Worm (Caenorhabditis elegans) whole organism, young adult: ENCODE results near the gene fan-1.

Experiments
- B0019.2 ChIP-seq: fragments of 200-800 bp; sonication (Bioruptor generic); conservative IDR thresholded peaks from 2 replicates; pipeline ENCODE4 v1.3.6; 2022; ENCODE audit warnings: missing genetic modification reagents, missing genetic modification characterization, missing compliant biosample characterization
- F10E7.11 ChIP-seq: sonication (generic microtip); optimal IDR thresholded peaks from 2 replicates; lab custom pipeline; 2017; ENCODE audit warnings: mild to moderate bottlenecking, missing genetic modification characterization, moderate library complexity, missing compliant biosample characterization
- F23B12.7 ChIP-seq: sonication (generic microtip); optimal IDR thresholded peaks from 2 replicates; lab custom pipeline; 2017; ENCODE audit warnings: missing genetic modification characterization, mild to moderate bottlenecking, missing compliant biosample characterization, antibody characterized with exemption, moderate library complexity; ENCODE audit not compliant: insufficient read depth
- F37B4.10 ChIP-seq: fragments of 200-800 bp; sonication (Bioruptor generic); IDR thresholded peaks from 2 replicates; pipeline ENCODE4 v1.3.6; 2022; ENCODE audit warnings: missing genetic modification characterization, missing compliant biosample characterization
- F57C9.4 ChIP-seq: sonication (generic microtip); optimal IDR thresholded peaks from 2 replicates; lab custom pipeline; 2017; ENCODE audit warnings: mild to moderate bottlenecking, missing genetic modification characterization, missing compliant biosample characterization
- K11D2.4 ChIP-seq: fragments of 200-800 bp; sonication (Bioruptor generic); IDR thresholded peaks from 2 replicates; pipeline ENCODE4 v1.3.6; 2022; ENCODE audit warnings: missing genetic modification reagents, missing genetic modification characterization, missing compliant biosample characterization
- K12H6.12 ChIP-seq: fragments of 200-800 bp; sonication (Bioruptor generic); optimal IDR thresholded peaks from 2 replicates; lab custom pipeline; 2018; ENCODE audit warnings: mild to moderate bottlenecking, missing genetic modification characterization, missing compliant biosample characterization
- Y67H2A.10 ChIP-seq: fragments of 200-800 bp; sonication (Bioruptor generic); conservative IDR thresholded peaks from 2 replicates; pipeline ENCODE4 v1.3.6; 2022; ENCODE audit warnings: missing genetic modification reagents, missing genetic modification characterization, missing compliant biosample characterization
- Y79H2A.3 ChIP-seq: fragments of 200-800 bp; sonication (Bioruptor generic); conservative IDR thresholded peaks from 2 replicates; pipeline ENCODE4 v1.3.6; 2022; ENCODE audit warnings: missing genetic modification reagents, missing genetic modification characterization, missing compliant biosample characterization
- ZK185.1 ChIP-seq: sonication (generic microtip); optimal IDR thresholded peaks from 2 replicates; lab custom pipeline; 2016; ENCODE audit warnings: mild to moderate bottlenecking, missing genetic modification characterization, missing compliant biosample characterization; ENCODE audit not compliant: poor library complexity, severe bottlenecking
- ama-1 ChIP-seq, 3 experiments: fragments of 150-350 bp in 1 of 3; sonication (generic microtip) in 2 of 3; optimal IDR thresholded peaks; 2 replicates each; lab custom pipeline; 2014 to 2018; ENCODE audit warnings: missing biosample characterization in 2 of 3, missing genetic modification characterization in 2 of 3, missing genetic modification reagents in 2 of 3
- aptf-3 ChIP-seq: fragments of 200-800 bp; sonication (Bioruptor generic); IDR thresholded peaks from 2 replicates; pipeline ENCODE4 v1.3.6; 2022; ENCODE audit warnings: missing genetic modification characterization, missing compliant biosample characterization
- attf-3 ChIP-seq: fragments of 200-800 bp; sonication (Bioruptor generic); conservative IDR thresholded peaks from 2 replicates; pipeline ENCODE4 v1.3.6; 2022; ENCODE audit warnings: missing genetic modification reagents, missing genetic modification characterization, missing compliant biosample characterization
- attf-5 ChIP-seq: fragments of 200-800 bp; sonication (Bioruptor generic); optimal IDR thresholded peaks from 2 replicates; lab custom pipeline; 2018; ENCODE audit warnings: mild to moderate bottlenecking, missing genetic modification characterization, missing compliant biosample characterization
- attf-6 ChIP-seq: fragments of 200-800 bp; sonication (Bioruptor generic); IDR thresholded peaks from 2 replicates; pipeline ENCODE4 v1.3.6; 2022; ENCODE audit warnings: missing genetic modification reagents, missing genetic modification characterization, missing compliant biosample characterization
- cebp-1 ChIP-seq, 2 experiments: fragments of 200-800 bp in 1 of 2; sonication (Bioruptor generic) in 1 of 2; sonication (generic microtip) in 1 of 2; IDR thresholded peaks in 1 of 2; optimal IDR thresholded peaks in 1 of 2; 2 replicates each; pipeline versions ENCODE4 v1.3.6 to Lab custom; 2017 to 2022; ENCODE audit warnings: missing compliant biosample characterization in 2 of 2, missing genetic modification characterization in 2 of 2, mild to moderate bottlenecking in 1 of 2, missing genetic modification reagents in 1 of 2, moderate library complexity in 1 of 2
- cebp-2 ChIP-seq: fragments of 200-800 bp; sonication (Bioruptor generic); IDR thresholded peaks from 2 replicates; pipeline ENCODE4 v1.3.6; 2022; ENCODE audit warnings: missing genetic modification characterization, missing compliant biosample characterization
- dpl-1 ChIP-seq: fragments of 150-350 bp; optimal IDR thresholded peaks from 2 replicates; lab custom pipeline; 2014; ENCODE audit warnings: missing biosample characterization, missing genetic modification reagents, missing genetic modification characterization
- egl-44 ChIP-seq: fragments of 200-800 bp; sonication (Bioruptor generic); IDR thresholded peaks from 2 replicates; pipeline ENCODE4 v1.3.6; 2022; ENCODE audit warnings: missing genetic modification reagents, missing genetic modification characterization, missing compliant biosample characterization
- gei-17 ChIP-seq: fragments of 200-800 bp; sonication (Bioruptor generic); optimal IDR thresholded peaks from 2 replicates; lab custom pipeline; 2018; ENCODE audit warnings: mild to moderate bottlenecking, missing genetic modification characterization, missing compliant biosample characterization
- hlh-26 ChIP-seq: fragments of 200-800 bp; sonication (Bioruptor generic); conservative IDR thresholded peaks from 2 replicates; pipeline ENCODE4 v1.3.6; 2022; ENCODE audit warnings: missing genetic modification reagents, missing genetic modification characterization, missing compliant biosample characterization
- hmg-1.2 ChIP-seq: fragments of 200-800 bp; sonication (Bioruptor generic); IDR thresholded peaks from 2 replicates; pipeline ENCODE4 v1.3.6; 2022; ENCODE audit warnings: missing genetic modification reagents, missing genetic modification characterization, missing compliant biosample characterization
- lag-1 ChIP-seq: fragments of 200-800 bp; sonication (Bioruptor generic); IDR thresholded peaks from 2 replicates; pipeline ENCODE4 v1.3.6; 2022; ENCODE audit warnings: missing genetic modification reagents, missing genetic modification characterization, missing compliant biosample characterization
- let-607 ChIP-seq, 2 experiments: fragments of 200-800 bp in 1 of 2; sonication (Bioruptor generic) in 1 of 2; sonication (generic microtip) in 1 of 2; optimal IDR thresholded peaks; 2 replicates each; lab custom pipeline; 2016 to 2018; ENCODE audit warnings: mild to moderate bottlenecking in 2 of 2, missing compliant biosample characterization in 2 of 2, missing genetic modification characterization in 2 of 2, moderate library complexity in 2 of 2, missing genotype in 1 of 2
- lin-35 ChIP-seq, 3 experiments: fragments of 150-350 bp in 2 of 3; sonication (generic microtip) in 1 of 3; optimal IDR thresholded peaks; 2 replicates each; lab custom pipeline; 2014 to 2018; ENCODE audit warnings: missing biosample characterization in 3 of 3, missing genetic modification characterization in 3 of 3, missing genetic modification reagents in 3 of 3
- lir-1 ChIP-seq: fragments of 200-800 bp; sonication (Bioruptor generic); conservative IDR thresholded peaks from 2 replicates; pipeline ENCODE4 v1.3.6; 2022; ENCODE audit warnings: missing genetic modification reagents, missing genetic modification characterization, missing compliant biosample characterization
- lsy-27 ChIP-seq: sonication (generic microtip); optimal IDR thresholded peaks from 2 replicates; lab custom pipeline; 2017; ENCODE audit warnings: missing genetic modification characterization, mild to moderate bottlenecking, missing compliant biosample characterization, antibody characterized with exemption, missing genotype, borderline replicate concordance; ENCODE audit not compliant: insufficient read depth
- madf-10 ChIP-seq: sonication (generic microtip); optimal IDR thresholded peaks from 2 replicates; lab custom pipeline; 2016; ENCODE audit warnings: mild to moderate bottlenecking, missing genetic modification characterization, missing compliant biosample characterization
- madf-8 ChIP-seq: fragments of 200-800 bp; sonication (Bioruptor generic); conservative IDR thresholded peaks from 2 replicates; pipeline ENCODE4 v1.3.6; 2022; ENCODE audit warnings: missing genetic modification reagents, missing genetic modification characterization, missing compliant biosample characterization
- mel-28 ChIP-seq: sonication (generic microtip); optimal IDR thresholded peaks from 2 replicates; lab custom pipeline; 2016; ENCODE audit warnings: borderline replicate concordance, mild to moderate bottlenecking, missing genetic modification characterization, missing compliant biosample characterization
- mxl-1 ChIP-seq: sonication (generic microtip); optimal IDR thresholded peaks from 2 replicates; lab custom pipeline; 2016; ENCODE audit warnings: missing genetic modification characterization, missing compliant biosample characterization
- nhr-120 ChIP-seq: fragments of 200-800 bp; sonication (Bioruptor generic); IDR thresholded peaks from 2 replicates; pipeline ENCODE4 v1.3.6; 2022; ENCODE audit warnings: missing genetic modification characterization, missing compliant biosample characterization
- nhr-27 ChIP-seq: fragments of 200-800 bp; sonication (Bioruptor generic); optimal IDR thresholded peaks from 2 replicates; lab custom pipeline; 2018; ENCODE audit warnings: mild to moderate bottlenecking, missing genetic modification characterization, moderate library complexity, missing compliant biosample characterization
- nhr-80 ChIP-seq: sonication (generic microtip); optimal IDR thresholded peaks from 2 replicates; lab custom pipeline; 2016; ENCODE audit warnings: missing genetic modification characterization, missing compliant biosample characterization
- nhr-90 ChIP-seq: sonication (generic microtip); optimal IDR thresholded peaks from 2 replicates; lab custom pipeline; 2016; ENCODE audit warnings: missing genotype, mild to moderate bottlenecking, missing genetic modification characterization, missing compliant biosample characterization
- rcor-1 ChIP-seq: fragments of 200-800 bp; sonication (Bioruptor generic); IDR thresholded peaks from 2 replicates; pipeline ENCODE4 v1.3.6; 2022; ENCODE audit warnings: missing genetic modification reagents, missing genetic modification characterization, missing compliant biosample characterization
- rec-8 ChIP-seq, 2 experiments: sonication (generic microtip); optimal IDR thresholded peaks; 2 replicates each; lab custom pipeline; 2016; ENCODE audit warnings: mild to moderate bottlenecking in 2 of 2, missing genetic modification characterization in 2 of 2, missing genetic modification reagents in 2 of 2, missing genotype in 2 of 2, missing biosample characterization in 1 of 2, missing compliant biosample characterization in 1 of 2, moderate library complexity in 1 of 2
- sdz-38 ChIP-seq: sonication (generic microtip); optimal IDR thresholded peaks from 2 replicates; lab custom pipeline; 2016; ENCODE audit warnings: missing genotype, missing genetic modification characterization, missing compliant biosample characterization
- tlf-1 ChIP-seq: fragments of 200-800 bp; sonication (Bioruptor generic); optimal IDR thresholded peaks from 2 replicates; lab custom pipeline; 2018; ENCODE audit warnings: mild to moderate bottlenecking, missing genetic modification characterization, missing compliant biosample characterization
- unc-62 ChIP-seq: fragments of 150-350 bp; optimal IDR thresholded peaks from 2 replicates; lab custom pipeline; 2014; ENCODE audit warnings: missing biosample characterization, missing genetic modification reagents, missing genetic modification characterization
- zim-3 ChIP-seq: sonication (generic microtip); optimal IDR thresholded peaks from 2 replicates; lab custom pipeline; 2017; ENCODE audit warnings: mild to moderate bottlenecking, missing genetic modification characterization, moderate library complexity, missing compliant biosample characterization
- ztf-18 ChIP-seq: sonication (generic microtip); optimal IDR thresholded peaks from 2 replicates; lab custom pipeline; 2016; ENCODE audit warnings: missing genotype, mild to moderate bottlenecking, missing genetic modification characterization, missing compliant biosample characterization
- ztf-25 ChIP-seq: fragments of 200-800 bp; sonication (Bioruptor generic); IDR thresholded peaks from 2 replicates; pipeline ENCODE4 v1.3.6; 2022; ENCODE audit warnings: missing genetic modification reagents, missing genetic modification characterization, missing compliant biosample characterization
- ztf-3 ChIP-seq: fragments of 200-800 bp; sonication (Bioruptor generic); optimal IDR thresholded peaks from 2 replicates; lab custom pipeline; 2018; ENCODE audit warnings: mild to moderate bottlenecking, missing genetic modification characterization, missing compliant biosample characterization

fan-1 gene

ce11 chrIV:6572238-6572637 lies 23.8 kb downstream of the fan-1 start, which contains the start of gene bicd-1:
bicd-1 (minus strand) TSS chrIV:6572338.
- TF ChIP-seq ztf-25 (GFP tag; lab: Robert Waterston, UW) (no peak), dpl-1 (GFP tag; lab: Kevin White, UChicago) (no peak), tlf-1 (no peak), attf-5 (no peak), gei-17 (no peak), B0019.2 (GFP tag; lab: Robert Waterston, UW) (no peak), nhr-80 (no peak), lin-35 (GFP tag; optimal IDR thresholded peaks at IDR 0.05; lab: Kevin White, UChicago) (no peak), F57C9.4 (tag; lab: Kevin White, UChicago) (no peak), sdz-38 (tag; lab: Kevin White, UChicago) (no peak)

ce11 chrIV:6572655-6573054 lies 24.2 kb downstream of the fan-1 start:
- no peak for TF ChIP-seq F10E7.11 (tag; lab: Kevin White, UChicago)
- no peak for TF ChIP-seq aptf-3 (GFP tag; lab: Robert Waterston, UW)
- no peak for TF ChIP-seq F23B12.7 (tag; lab: Kevin White, UChicago)
- TF ChIP-seq cebp-1 (GFP tag; IDR thresholded peaks at IDR 0.05; lab: Robert Waterston, UW) = no peak
- TF ChIP-seq cebp-1 (tag; optimal IDR thresholded peaks at IDR 0.05; lab: Kevin White, UChicago) = peak; percentile 47
- TF ChIP-seq ztf-3 (GFP tag; lab: Kevin White, UChicago) = no peak
- TF ChIP-seq F57C9.4 (tag; lab: Kevin White, UChicago) = no peak
- no peak for TF ChIP-seq mxl-1 (tag; lab: Kevin White, UChicago)
- no peak for TF ChIP-seq ztf-18 (tag; lab: Kevin White, UChicago)
- no peak for TF ChIP-seq attf-6
- no peak for TF ChIP-seq K12H6.12 (tag; lab: Kevin White, UChicago)
- TF ChIP-seq madf-8 (GFP tag; lab: Robert Waterston, UW) = no peak
- TF ChIP-seq nhr-27 (tag; lab: Kevin White, UChicago) = no peak
- TF ChIP-seq hmg-1.2 (GFP tag; lab: Robert Waterston, UW) = peak; percentile 74
- peak; percentile 12 for TF ChIP-seq nhr-80

ce11 chrIV:6574343-6574742 lies 25.9 kb downstream of the fan-1 start:
- TF ChIP-seq lag-1 (GFP tag; lab: Robert Waterston, UW) (no peak), K11D2.4 (GFP tag; lab: Robert Waterston, UW) (no peak), nhr-120 (no peak), Y79H2A.3 (GFP tag; lab: Robert Waterston, UW) (no peak), nhr-80 (peak; percentile 94), ZK185.1 (tag; lab: Kevin White, UChicago) (no peak), nhr-27 (tag; lab: Kevin White, UChicago) (no peak), ama-1 (optimal IDR thresholded peaks at IDR 0.05; lab: Kevin White, UChicago) (no peak), ama-1 (GFP tag; optimal IDR thresholded peaks at IDR 0.05; lab: Kevin White, UChicago) (no peak), attf-3 (GFP tag; lab: Robert Waterston, UW) (no peak), lsy-27 (tag; lab: Kevin White, UChicago) (no peak), zim-3 (tag; lab: Kevin White, UChicago) (no peak), cebp-1 (GFP tag; IDR thresholded peaks at IDR 0.05; lab: Robert Waterston, UW) (no peak), cebp-1 (tag; optimal IDR thresholded peaks at IDR 0.05; lab: Kevin White, UChicago) (peak; percentile 47), cebp-2 (GFP tag; lab: Robert Waterston, UW) (no peak), mel-28 (no peak), rcor-1 (GFP tag; lab: Robert Waterston, UW) (no peak), nhr-90 (tag; lab: Kevin White, UChicago) (no peak), F37B4.10 (GFP tag; lab: Robert Waterston, UW) (no peak), unc-62 (GFP tag; lab: Kevin White, UChicago) (no peak), Y67H2A.10 (no peak), egl-44 (GFP tag; lab: Robert Waterston, UW) (no peak), aptf-3 (GFP tag; lab: Robert Waterston, UW) (no peak), let-607 (tag; optimal IDR thresholded peaks at IDR 0.05; lab: Kevin White, UChicago) (peak; percentile 27 to 79), rec-8 (tag; optimal IDR thresholded peaks at IDR 0.05; lab: Kevin White, UChicago) (no peak), madf-10 (no peak), hlh-26 (GFP tag; lab: Robert Waterston, UW) (no peak), lir-1 (no peak)
